Fruit fly (Drosophila melanogaster): ENCODE measurements around the gene bves.

bves gene

dm6 chrX:21058991-21059390 lies 5.2 kb downstream of the bves start (continued):
- TF ChIP-seq CG9876 (GFP tag; optimal IDR thresholded peaks at IDR 0.05) = peak; percentile 86
- peak; percentile 78 for TF ChIP-seq dm (GFP tag; optimal IDR thresholded peaks at IDR 0.05)
- no peak for TF ChIP-seq cg (GFP tag; optimal IDR thresholded peaks at IDR 0.05)
- peak; percentile 55 for TF ChIP-seq CG31224 (GFP tag; IDR thresholded peaks at IDR 0.05)
- TF ChIP-seq CG30020 (tag; optimal IDR thresholded peaks at IDR 0.05) = peak; percentile 26
- peak in 1 of 2 experiments; percentile 94 for TF ChIP-seq Eip74EF (GFP tag; optimal IDR thresholded peaks at IDR 0.05)
- peak; percentile 56 for TF ChIP-seq CG15011 (GFP tag; optimal IDR thresholded peaks at IDR 0.05)
- peak; percentile 47 for TF ChIP-seq klu (GFP tag; IDR thresholded peaks at IDR 0.05)
- TF ChIP-seq odd (GFP tag; optimal IDR thresholded peaks at IDR 0.05) = peak; percentile 89

DNA sequence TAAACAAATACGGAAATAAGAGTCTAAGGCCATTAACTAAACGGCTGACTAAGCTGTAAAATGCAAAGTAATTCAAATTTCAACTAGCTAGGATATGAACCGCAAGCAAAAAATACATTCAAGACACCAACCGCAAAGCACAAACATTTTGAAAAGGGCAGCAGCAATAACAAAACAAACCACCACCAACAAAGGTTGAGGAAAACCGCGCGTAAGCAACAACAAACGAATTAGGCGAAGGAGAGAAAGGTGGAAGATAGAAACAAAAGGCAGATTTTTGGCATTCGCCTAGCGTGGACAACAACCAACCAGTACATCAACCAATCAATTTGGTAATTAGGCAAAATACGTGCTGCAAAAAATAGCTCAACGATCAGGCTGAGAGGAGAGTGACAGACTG lies 6.8 kb downstream of the bves start:
- TF ChIP-seq trem (tag; optimal IDR thresholded peaks at IDR 0.05) (peak; percentile 34), Hmr (GFP tag; optimal IDR thresholded peaks at IDR 0.05) (peak; percentile 18), gfzf (GFP tag; optimal IDR thresholded peaks at IDR 0.05) (peak; percentile 51), HmgZ (tag; optimal IDR thresholded peaks at IDR 0.05) (peak; percentile 42), Myb (GFP tag; optimal IDR thresholded peaks at IDR 0.05) (peak; percentile 72), Rx (GFP tag; IDR thresholded peaks at IDR 0.05) (no peak), ftz-f1 (GFP tag; optimal IDR thresholded peaks at IDR 0.05) (peak; percentile 18), Abd-B (GFP tag; optimal IDR thresholded peaks at IDR 0.05) (peak; percentile 20), CG4282 (GFP tag; optimal IDR thresholded peaks at IDR 0.05) (no peak), vvl (GFP tag; IDR thresholded peaks at IDR 0.05) (0 out of 2 replicates have a peak, but pooled peaks have one; percentile 24), zfh2 (GFP tag; optimal IDR thresholded peaks at IDR 0.05) (no peak), CG8290 (GFP tag; optimal IDR thresholded peaks at IDR 0.05) (peak; percentile 30), CG8290 (tag; optimal IDR thresholded peaks at IDR 0.05) (no peak), ara (GFP tag; IDR thresholded peaks at IDR 0.05) (no peak), pzg (GFP tag; optimal IDR thresholded peaks at IDR 0.05) (peak; percentile 28), ranshi (GFP tag; IDR thresholded peaks at IDR 0.05) (no peak), CG32772 (GFP tag; IDR thresholded peaks at IDR 0.05) (no peak), CG10431 (GFP tag; optimal IDR thresholded peaks at IDR 0.05) (no peak), NFAT (GFP tag; IDR thresholded peaks at IDR 0.05) (no peak), Nf-YC (tag; optimal IDR thresholded peaks at IDR 0.05) (peak; percentile 3), BEAF-32 (GFP tag; optimal IDR thresholded peaks at IDR 0.05) (peak; percentile 3), wek (GFP tag; optimal IDR thresholded peaks at IDR 0.05) (no peak), CTCF (GFP tag; optimal IDR thresholded peaks at IDR 0.05) (peak; percentile 83), slbo (GFP tag; IDR thresholded peaks at IDR 0.05) (no peak), pnt (GFP tag; optimal IDR thresholded peaks at IDR 0.05) (no peak), CG8281 (tag; optimal IDR thresholded peaks at IDR 0.05) (peak; percentile 65), wdn (GFP tag; IDR thresholded peaks at IDR 0.05) (no peak), sd (tag; optimal IDR thresholded peaks at IDR 0.05) (peak; percentile 41), insv (GFP tag; optimal IDR thresholded peaks at IDR 0.05) (peak in 1 of 2 experiments; percentile 25), CG11696 (GFP tag; IDR thresholded peaks at IDR 0.05) (no peak), Eip74EF (GFP tag; optimal IDR thresholded peaks at IDR 0.05) (peak in 1 of 2 experiments; percentile 72), HmgD (GFP tag; optimal IDR thresholded peaks at IDR 0.05) (peak; percentile 26), tx (GFP tag; optimal IDR thresholded peaks at IDR 0.05) (no peak), CG17385 (GFP tag; optimal IDR thresholded peaks at IDR 0.05) (no peak), CG10654 (GFP tag; optimal IDR thresholded peaks at IDR 0.05) (no peak), CG15514 (GFP tag; optimal IDR thresholded peaks at IDR 0.05) (peak; percentile 24), CG17829 (tag; optimal IDR thresholded peaks at IDR 0.05) (peak; percentile 8), psq (GFP tag; optimal IDR thresholded peaks at IDR 0.05) (peak; percentile 57), hkb (optimal IDR thresholded peaks at IDR 0.05) (peak; percentile 21), hkb (GFP tag; IDR thresholded peaks at IDR 0.05) (no peak), stwl (tag; optimal IDR thresholded peaks at IDR 0.05) (peak; percentile 6), Med (GFP tag) (peak; percentile 35), CG18764 (GFP tag; optimal IDR thresholded peaks at IDR 0.05) (no peak), CG12236 (GFP tag; optimal IDR thresholded peaks at IDR 0.05) (no peak)

Measured in whole organism, embryonic.